Fruit fly (Drosophila melanogaster) whole organism, wandering third instar larva: ENCODE results near the gene CG6118.

Source experiments
- Abd-B ChIP-seq: fragments of >200 bp; optimal IDR thresholded peaks from 2 replicates; lab custom pipeline; 2017; ENCODE audit warnings: missing biosample characterization, missing genetic modification characterization
- CG32264 ChIP-seq: fragments of 200-800 bp; sonication (Bioruptor generic); optimal IDR thresholded peaks from 2 replicates; lab custom pipeline; 2016; ENCODE audit warnings: missing biosample characterization, missing genetic modification characterization
- CG9705 ChIP-seq: fragments of 200-800 bp; sonication (Bioruptor generic); optimal IDR thresholded peaks from 2 replicates; lab custom pipeline; 2018; ENCODE audit warnings: missing biosample characterization, mild to moderate bottlenecking, missing genetic modification characterization
- Dfd ChIP-seq: fragments of >200 bp; optimal IDR thresholded peaks from 2 replicates; lab custom pipeline; 2017; ENCODE audit warnings: missing biosample characterization, missing genetic modification characterization
- HLH106 ChIP-seq: fragments of 200-800 bp; optimal IDR thresholded peaks from 3 replicates; lab custom pipeline; 2019; ENCODE audit warnings: missing biosample characterization, mild to moderate bottlenecking, missing genetic modification characterization, moderate library complexity
- Hnf4 ChIP-seq: fragments of 200-800 bp; sonication (Bioruptor generic); optimal IDR thresholded peaks from 2 replicates; lab custom pipeline; 2016; ENCODE audit warnings: missing biosample characterization, mild to moderate bottlenecking, missing genetic modification characterization
- Hr83 ChIP-seq: fragments of 200-300 bp; sonication (Bioruptor generic); optimal IDR thresholded peaks from 2 replicates; lab custom pipeline; 2016; ENCODE audit warnings: missing biosample characterization, mild to moderate bottlenecking, missing genetic modification characterization, moderate library complexity; ENCODE audit not compliant: poor library complexity, severe bottlenecking
- Mio ChIP-seq: sonication (Bioruptor generic); optimal IDR thresholded peaks from 2 replicates; lab custom pipeline; 2016; ENCODE audit warnings: missing biosample characterization, missing genetic modification characterization
- OdsH ChIP-seq: fragments of 200-800 bp; sonication (Bioruptor generic); optimal IDR thresholded peaks from 2 replicates; lab custom pipeline; 2016; ENCODE audit warnings: missing biosample characterization, mild to moderate bottlenecking, missing genetic modification characterization
- Rel ChIP-seq, 2 experiments: fragments of 200-800 bp; sonication (Bioruptor generic) in 1 of 2; optimal IDR thresholded peaks; 2 replicates in 1 of 2; 3 replicates in 1 of 2; lab custom pipeline; 2016 to 2019; ENCODE audit warnings: mild to moderate bottlenecking in 2 of 2, missing biosample characterization in 2 of 2, missing genetic modification characterization in 2 of 2, moderate library complexity in 1 of 2
- Sp1 ChIP-seq: fragments of 200-800 bp; sonication (Bioruptor generic); optimal IDR thresholded peaks from 3 replicates; lab custom pipeline; 2019; ENCODE audit warnings: missing biosample characterization, mild to moderate bottlenecking, missing genetic modification characterization, moderate library complexity
- br ChIP-seq: fragments of 200-800 bp; sonication (Bioruptor generic); optimal IDR thresholded peaks from 2 replicates; lab custom pipeline; 2016; ENCODE audit warnings: missing biosample characterization, missing genetic modification characterization
- brk ChIP-seq: fragments of 200-800 bp; sonication (Bioruptor generic); optimal IDR thresholded peaks from 2 replicates; lab custom pipeline; 2016; ENCODE audit warnings: missing biosample characterization, mild to moderate bottlenecking, missing genetic modification characterization
- dmrt93B ChIP-seq: fragments of 200-800 bp; sonication (Bioruptor generic); optimal IDR thresholded peaks from 2 replicates; lab custom pipeline; 2018; ENCODE audit warnings: missing biosample characterization, mild to moderate bottlenecking, missing genetic modification characterization
- dsf ChIP-seq: sonication (Bioruptor generic); optimal IDR thresholded peaks from 2 replicates; lab custom pipeline; 2016; ENCODE audit warnings: missing biosample characterization, missing genetic modification characterization, borderline replicate concordance
- ey ChIP-seq: fragments of 200-800 bp; sonication (Bioruptor generic); optimal IDR thresholded peaks from 2 replicates; lab custom pipeline; 2016; ENCODE audit warnings: missing biosample characterization, missing genetic modification characterization
- foxo ChIP-seq, 2 experiments: fragments of 200-800 bp; sonication (Bioruptor generic); optimal IDR thresholded peaks; 2 replicates in 1 of 2; 3 replicates in 1 of 2; lab custom pipeline; 2016 to 2017; ENCODE audit warnings: missing biosample characterization in 2 of 2, missing genetic modification characterization in 2 of 2
- fru ChIP-seq: fragments of 200-800 bp; sonication (Bioruptor generic); optimal IDR thresholded peaks from 3 replicates; lab custom pipeline; 2016; ENCODE audit warnings: missing biosample characterization, mild to moderate bottlenecking, missing genetic modification characterization
- h ChIP-seq: fragments of 200-800 bp; sonication (Bioruptor generic); optimal IDR thresholded peaks from 3 replicates; lab custom pipeline; 2016; ENCODE audit warnings: missing biosample characterization, mild to moderate bottlenecking, missing genetic modification characterization
- jim ChIP-seq: fragments of 175-275, 200-325 bp; sonication (Bioruptor generic); optimal IDR thresholded peaks from 2 replicates; lab custom pipeline; 2016; ENCODE audit warnings: missing biosample characterization, mild to moderate bottlenecking, missing genetic modification characterization
- lola ChIP-seq: fragments of >200 bp; optimal IDR thresholded peaks from 2 replicates; lab custom pipeline; 2017; ENCODE audit warnings: missing biosample characterization, missing genetic modification characterization
- psq ChIP-seq: fragments of 200-800 bp; sonication (Bioruptor generic); optimal IDR thresholded peaks from 3 replicates; lab custom pipeline; 2017; ENCODE audit warnings: missing biosample characterization, mild to moderate bottlenecking, missing genetic modification characterization, moderate library complexity
- rgr ChIP-seq: fragments of 200-800 bp; sonication (Bioruptor generic); optimal IDR thresholded peaks from 3 replicates; lab custom pipeline; 2016; ENCODE audit warnings: missing biosample characterization, mild to moderate bottlenecking, missing genetic modification characterization
- sage ChIP-seq: fragments of 200-800 bp; sonication (Bioruptor generic); optimal IDR thresholded peaks from 2 replicates; lab custom pipeline; 2016; ENCODE audit warnings: missing biosample characterization, mild to moderate bottlenecking, missing genetic modification characterization
- sv ChIP-seq: fragments of 200-800 bp; sonication (Bioruptor generic); optimal IDR thresholded peaks from 3 replicates; lab custom pipeline; 2016; ENCODE audit warnings: missing biosample characterization, missing genetic modification characterization
- tai ChIP-seq: sonication (Bioruptor generic); optimal IDR thresholded peaks from 2 replicates; lab custom pipeline; 2016; ENCODE audit warnings: missing biosample characterization, missing genetic modification characterization
- woc ChIP-seq: sonication (Bioruptor generic); optimal IDR thresholded peaks from 2 replicates; lab custom pipeline; 2016; ENCODE audit warnings: missing biosample characterization, mild to moderate bottlenecking, missing genetic modification characterization

The CG6118 gene

dm6 chr3R:15471742-15472141, 37.2 kb upstream of the CG6118 start:
- TF ChIP-seq Mio (GFP tag; lab: Kevin White, UChicago) (no peak), Hr83 (GFP tag; lab: Kevin White, UChicago) (no peak), lola (no peak), CG32264 (GFP tag; lab: Kevin White, UChicago) (no peak), ey (GFP tag; lab: Kevin White, UChicago) (no peak), Abd-B (GFP tag; lab: Kevin White, UChicago) (no peak), HLH106 (no peak), CG9705 (GFP tag; lab: Kevin White, UChicago) (no peak), psq (no peak), Rel (GFP tag; optimal IDR thresholded peaks at IDR 0.05; lab: Kevin White, UChicago) (no peak), Rel (tag; optimal IDR thresholded peaks at IDR 0.05; lab: Kevin White, UChicago) (no peak)

- no peak for TF ChIP-seq CG32264 (GFP tag; lab: Kevin White, UChicago)
- TF ChIP-seq Abd-B (GFP tag; lab: Kevin White, UChicago), result no peak
- no peak for TF ChIP-seq woc (GFP tag; lab: Kevin White, UChicago)
- TF ChIP-seq OdsH (GFP tag; lab: Kevin White, UChicago), result peak; percentile 34
- peak; percentile 53 for TF ChIP-seq tai (GFP tag; lab: Kevin White, UChicago)
- peak in 1 of 2 experiments; percentile 17 for TF ChIP-seq foxo (GFP tag; optimal IDR thresholded peaks at IDR 0.05; lab: Kevin White, UChicago)
- peak; percentile 12 for TF ChIP-seq psq
- TF ChIP-seq rgr (GFP tag; lab: Kevin White, UChicago), result peak; percentile 47
- peak; percentile 80 for TF ChIP-seq Hr83 (GFP tag; lab: Kevin White, UChicago)
- peak; percentile 54 for TF ChIP-seq h (GFP tag; lab: Kevin White, UChicago)
- peak; percentile 45 for TF ChIP-seq Hnf4
Observed at dm6 chr3R:15467991-15468764, 33.6 kb upstream of the CG6118 start.

- TF ChIP-seq foxo (GFP tag; optimal IDR thresholded peaks at IDR 0.05; lab: Kevin White, UChicago), result no peak
- TF ChIP-seq Sp1 (GFP tag; lab: Kevin White, UChicago), result no peak
- no peak for TF ChIP-seq dsf (GFP tag; lab: Kevin White, UChicago)
- no peak for TF ChIP-seq HLH106
Observed at dm6 chr3R:15463172-15463571, 28.6 kb upstream of the CG6118 start.

dm6 chr3R:15458186-15458715, 23.7 kb upstream of the CG6118 start:
- TF ChIP-seq foxo (GFP tag; optimal IDR thresholded peaks at IDR 0.05; lab: Kevin White, UChicago), result no peak
- no peak for TF ChIP-seq Rel (GFP tag; optimal IDR thresholded peaks at IDR 0.05; lab: Kevin White, UChicago)
- TF ChIP-seq Rel (tag; optimal IDR thresholded peaks at IDR 0.05; lab: Kevin White, UChicago), result peak; percentile 94

dm6 chr3R:15457386-15458011, 23.0 kb upstream of the CG6118 start:
- TF ChIP-seq Sp1 (GFP tag; lab: Kevin White, UChicago) (peak; percentile 0), rgr (GFP tag; lab: Kevin White, UChicago) (peak; percentile 43), sage (GFP tag; lab: Kevin White, UChicago) (peak; percentile 14), sv (GFP tag; lab: Kevin White, UChicago) (no peak), foxo (GFP tag; optimal IDR thresholded peaks at IDR 0.05; lab: Kevin White, UChicago) (peak in 1 of 2 experiments; percentile 55), dmrt93B (GFP tag; lab: Kevin White, UChicago) (no peak), jim (GFP tag; lab: Kevin White, UChicago) (no peak), ey (GFP tag; lab: Kevin White, UChicago) (peak; percentile 64), Dfd (no peak), psq (peak; percentile 58), brk (GFP tag; lab: Kevin White, UChicago) (peak; percentile 9), dsf (GFP tag; lab: Kevin White, UChicago) (no peak), br (GFP tag; lab: Kevin White, UChicago) (peak; percentile 62), HLH106 (peak; percentile 46), OdsH (GFP tag; lab: Kevin White, UChicago) (peak; percentile 41), Hnf4 (peak; percentile 23), h (GFP tag; lab: Kevin White, UChicago) (peak; percentile 65), woc (GFP tag; lab: Kevin White, UChicago) (peak; percentile 32), fru (GFP tag; lab: Kevin White, UChicago) (peak; percentile 58)
